Fruit fly (Drosophila melanogaster): ENCODE results near the gene obe.

obe gene

DNA sequence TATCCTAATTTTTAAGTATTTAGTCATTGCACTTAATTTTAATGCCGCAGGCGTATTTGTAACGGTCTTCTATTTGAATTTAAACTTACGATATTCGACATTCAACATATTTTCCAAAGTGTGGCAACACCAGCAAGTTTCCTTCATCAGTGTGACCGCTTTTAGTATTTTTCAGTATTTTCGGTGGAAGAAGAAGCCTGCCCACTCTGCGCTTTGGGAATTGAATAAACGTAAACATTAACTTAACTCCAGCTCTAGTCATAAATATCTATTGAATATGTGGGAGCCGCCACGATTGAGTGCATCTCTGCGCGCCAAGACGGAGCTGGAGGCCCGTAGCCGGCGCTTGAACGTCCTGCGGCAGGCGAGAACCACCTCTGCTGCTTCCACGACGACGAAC lies at the start of gene obe:
obe (plus strand) TSS at position 185 of the 400 bp plus-strand sequence.
- TF ChIP-seq dsx (GFP tag; optimal IDR thresholded peaks at IDR 0.05; ENCODE audit: poor library complexity, severe bottlenecking) (no peak), CG6808 (GFP tag; optimal IDR thresholded peaks at IDR 0.05) (no peak), lz (GFP tag; optimal IDR thresholded peaks at IDR 0.05) (no peak), Sox14 (GFP tag; optimal IDR thresholded peaks at IDR 0.05) (no peak), Gug (GFP tag; IDR thresholded peaks at IDR 0.05) (no peak), ss (GFP tag; optimal IDR thresholded peaks at IDR 0.05) (no peak), eg (GFP tag; IDR thresholded peaks at IDR 0.05) (no peak), acj6 (GFP tag; optimal IDR thresholded peaks at IDR 0.05) (no peak), Hr39 (GFP tag; optimal IDR thresholded peaks at IDR 0.05) (no peak)

- no peak for TF ChIP-seq Lpt (GFP tag; optimal IDR thresholded peaks at IDR 0.05)
- TF ChIP-seq Blimp-1 (GFP tag; optimal IDR thresholded peaks at IDR 0.05), result peak; percentile 72
These were observed 49.1 kb upstream of the obe start for dm6 chr3R:15436799-15437198.

- TF ChIP-seq CG6163 (GFP tag; IDR thresholded peaks at IDR 0.05) (0 out of 3 replicates have a peak, but pooled peaks have one; percentile 39), CG6854 (GFP tag; optimal IDR thresholded peaks at IDR 0.05) (peak; percentile 86), CG11762 (GFP tag; optimal IDR thresholded peaks at IDR 0.05; ENCODE audit: insufficient read depth) (no peak), CG11294 (GFP tag; IDR thresholded peaks at IDR 0.05) (peak; percentile 11; the same call in 1 of the 2 replicates), achi (GFP tag; optimal IDR thresholded peaks at IDR 0.05) (no peak), CG15336 (GFP tag; IDR thresholded peaks at IDR 0.05) (peak; percentile 23; the same call in 1 of the 2 replicates), eg (GFP tag; IDR thresholded peaks at IDR 0.05) (0 out of 3 replicates have a peak, but pooled peaks have one; percentile 51), CG16779 (tag; optimal IDR thresholded peaks at IDR 0.05) (no peak), CG3919 (GFP tag; optimal IDR thresholded peaks at IDR 0.05) (peak; percentile 12), esn (GFP tag; optimal IDR thresholded peaks at IDR 0.05) (peak; percentile 7), Hr38 (GFP tag; optimal IDR thresholded peaks at IDR 0.05) (no peak), Blimp-1 (GFP tag; optimal IDR thresholded peaks at IDR 0.05) (peak; percentile 99), Eip75B (GFP tag; optimal IDR thresholded peaks at IDR 0.05) (peak; percentile 60), Met (GFP tag; optimal IDR thresholded peaks at IDR 0.05) (no peak), OdsH (GFP tag; optimal IDR thresholded peaks at IDR 0.05) (no peak), CG31627 (GFP tag; optimal IDR thresholded peaks at IDR 0.05) (no peak), Sox15 (GFP tag; optimal IDR thresholded peaks at IDR 0.05) (no peak), Sox102F (GFP tag; optimal IDR thresholded peaks at IDR 0.05) (no peak), CG6792 (GFP tag; optimal IDR thresholded peaks at IDR 0.05) (no peak), CG4318 (GFP tag; optimal IDR thresholded peaks at IDR 0.05) (no peak), CG3032 (tag; optimal IDR thresholded peaks at IDR 0.05) (no peak), Ets21C (GFP tag; optimal IDR thresholded peaks at IDR 0.05) (no peak), CG10669 (GFP tag; optimal IDR thresholded peaks at IDR 0.05) (no peak), Hr39 (GFP tag; optimal IDR thresholded peaks at IDR 0.05) (no peak), net (GFP tag; optimal IDR thresholded peaks at IDR 0.05) (no peak), Ets96B (tag; optimal IDR thresholded peaks at IDR 0.05) (no peak), CG34406 (GFP tag; optimal IDR thresholded peaks at IDR 0.05) (no peak), vri (GFP tag; optimal IDR thresholded peaks at IDR 0.05) (no peak), Eip78C (GFP tag) (peak; percentile 66)
These were observed 48.1 kb upstream of the obe start for dm6 chr3R:15437458-15438414.

Measured in whole organism, prepupa.